Fruit fly (Drosophila melanogaster) S2 (cell line): Measurements from ENCODE around the gene Dhc16F.
A peak's percentile ranks its signal among the peaks of the same experiment; 100 is the strongest.

Experiments used
- CG8478 ChIP-seq: fragments of >200 bp; optimal IDR thresholded peaks from 2 replicates; lab custom pipeline; 2018
- CTCF ChIP-seq, 2 experiments: fragments of >200 bp; optimal IDR thresholded peaks; 2 replicates each; lab custom pipeline; 2018

The Dhc16F gene

dm6 chrX:18064183-18064582, at the start of gene Dhc16F:
TSS of gene Dhc16F (plus strand) at chrX:18064483.
- TF ChIP-seq CTCF (optimal IDR thresholded peaks at IDR 0.05; lab: Kevin White, UChicago) = no peak
- TF ChIP-seq CG8478 = no peak

- TF ChIP-seq CTCF (optimal IDR thresholded peaks at IDR 0.05; lab: Kevin White, UChicago) = no peak
- TF ChIP-seq CG8478 = no peak
These were observed 49.7 kb upstream of the Dhc16F start for dm6 chrX:18014601-18015000.

- TF ChIP-seq CG8478 (no peak), CTCF (optimal IDR thresholded peaks at IDR 0.05; lab: Kevin White, UChicago) (no peak)
These were observed 45.7 kb upstream of the Dhc16F start for dm6 chrX:18018437-18019100.

- TF ChIP-seq CTCF (optimal IDR thresholded peaks at IDR 0.05; lab: Kevin White, UChicago) (no peak), CG8478 (no peak)
These were observed 40.6 kb upstream of the Dhc16F start, which contains the start of gene CG6867 for dm6 chrX:18023615-18024163. TSS of gene CG6867 (plus strand) at chrX:18023870.

- no peak for TF ChIP-seq CTCF (optimal IDR thresholded peaks at IDR 0.05; lab: Kevin White, UChicago)
- TF ChIP-seq CG8478 = no peak
These were observed 20.6 kb upstream of the Dhc16F start, which contains the start of gene CG15373 for dm6 chrX:18043691-18044090. TSS of gene CG15373 (plus strand) at chrX:18043991.

dm6 chrX:18052135-18052534, 12.1 kb upstream of the Dhc16F start:
- TF ChIP-seq CG8478 (no peak), CTCF (optimal IDR thresholded peaks at IDR 0.05; lab: Kevin White, UChicago) (peak; percentile 79 to 84)

- no peak for TF ChIP-seq CG8478
These were observed 7.1 kb upstream of the Dhc16F start for dm6 chrX:18057202-18057601.

dm6 chrX:18058108-18058507, 6.2 kb upstream of the Dhc16F start:
- TF ChIP-seq CG8478 (no peak), CTCF (optimal IDR thresholded peaks at IDR 0.05; lab: Kevin White, UChicago) (no peak)

- no peak for TF ChIP-seq CG8478
- TF ChIP-seq CTCF (optimal IDR thresholded peaks at IDR 0.05; lab: Kevin White, UChicago) = no peak
These were observed 1.0 kb upstream of the Dhc16F start, which contains the start of gene Sh for dm6 chrX:18063144-18063772. TSS of gene Sh (minus strand) at chrX:18063247.

dm6 chrX:18082674-18083073, 18.4 kb downstream of the Dhc16F start:
- TF ChIP-seq CG8478 (no peak), CTCF (optimal IDR thresholded peaks at IDR 0.05; lab: Kevin White, UChicago) (no peak)

dm6 chrX:18083528-18084365, 19.5 kb downstream of the Dhc16F start:
- no peak for TF ChIP-seq CTCF (optimal IDR thresholded peaks at IDR 0.05; lab: Kevin White, UChicago)
- no peak for TF ChIP-seq CG8478

- TF ChIP-seq CG8478 = no peak
- TF ChIP-seq CTCF (optimal IDR thresholded peaks at IDR 0.05; lab: Kevin White, UChicago) = no peak
These were observed 20.6 kb downstream of the Dhc16F start for dm6 chrX:18084614-18085469.

dm6 chrX:18085470-18085797, 21.2 kb downstream of the Dhc16F start, which contains the start of gene Ada3:
TSS of gene Ada3 (plus strand) at chrX:18085761.
- no peak for TF ChIP-seq CG8478
- no peak for TF ChIP-seq CTCF (optimal IDR thresholded peaks at IDR 0.05; lab: Kevin White, UChicago)

- TF ChIP-seq CG8478 (no peak), CTCF (optimal IDR thresholded peaks at IDR 0.05; lab: Kevin White, UChicago) (no peak)
These were observed 24.1 kb downstream of the Dhc16F start, which contains the start of gene CG7536 for dm6 chrX:18088432-18088831. TSS of gene CG7536 (minus strand) at chrX:18088532.

- no peak for TF ChIP-seq CG8478
- no peak for TF ChIP-seq CTCF (optimal IDR thresholded peaks at IDR 0.05; lab: Kevin White, UChicago)
These were observed 26.1 kb downstream of the Dhc16F start, which contains the start of gene Swt1 for dm6 chrX:18090333-18090732. TSS of gene Swt1 (minus strand) at chrX:18090509.
